Worm (Caenorhabditis elegans) whole organism, L2 larva: ENCODE results near the gene T26C12.1.

Experiments
- aly-2 ChIP-seq: fragments of 150-350 bp; optimal IDR thresholded peaks from 2 replicates; lab custom pipeline; 2014; ENCODE audit warnings: missing biosample characterization, missing genetic modification characterization
- dmd-4 ChIP-seq: sonication (generic microtip); optimal IDR thresholded peaks from 2 replicates; lab custom pipeline; 2017; ENCODE audit warnings: missing biosample characterization, missing genetic modification characterization
- lin-39 ChIP-seq: fragments of 150-350 bp; optimal IDR thresholded peaks from 2 replicates; lab custom pipeline; 2014; ENCODE audit warnings: missing biosample characterization, missing genetic modification reagents, missing genetic modification characterization
- nhr-237 ChIP-seq: fragments of 150-350 bp; optimal IDR thresholded peaks from 2 replicates; lab custom pipeline; 2014; ENCODE audit warnings: missing biosample characterization, missing genetic modification characterization
- snpc-4 ChIP-seq: fragments of 150-350 bp; optimal IDR thresholded peaks from 2 replicates; lab custom pipeline; 2014; ENCODE audit warnings: missing biosample characterization, missing genetic modification characterization

- no peak for TF ChIP-seq aly-2
- no peak for TF ChIP-seq nhr-237 (tag; lab: Kevin White, UChicago)
- TF ChIP-seq snpc-4 (tag; lab: Kevin White, UChicago): no peak
- no peak for TF ChIP-seq dmd-4
- TF ChIP-seq lin-39 (tag; lab: Kevin White, UChicago): no peak
Measured at ce11 chrIV:3211929-3212328, 46.8 kb upstream of the T26C12.1 start.
